Worm (Caenorhabditis elegans) whole organism, L2 larva: ENCODE results near the gene C07A4.2.

Experiments
- C34F6.9 ChIP-seq: fragments of 150-350 bp; optimal IDR thresholded peaks from 2 replicates; lab custom pipeline; 2014; ENCODE audit warnings: missing biosample characterization, missing genetic modification characterization
- F13H6.1 ChIP-seq: sonication (generic microtip); optimal IDR thresholded peaks from 2 replicates; lab custom pipeline; 2016; ENCODE audit warnings: missing genetic modification characterization, missing compliant biosample characterization
- R02D3.7 ChIP-seq: fragments of 150-350 bp; optimal IDR thresholded peaks from 2 replicates; lab custom pipeline; 2014; ENCODE audit warnings: missing biosample characterization, missing genetic modification characterization
- ama-1 ChIP-seq: fragments of 150-350 bp; optimal IDR thresholded peaks from 2 replicates; lab custom pipeline; 2018; ENCODE audit warnings: inconsistent platforms
- blmp-1 ChIP-seq: sonication (generic microtip); optimal IDR thresholded peaks from 2 replicates; lab custom pipeline; 2017; ENCODE audit warnings: missing genetic modification characterization, mild to moderate bottlenecking, missing compliant biosample characterization, antibody characterized with exemption, moderate library complexity; ENCODE audit not compliant: insufficient read depth
- ceh-82 ChIP-seq: fragments of 150-350 bp; optimal IDR thresholded peaks from 2 replicates; lab custom pipeline; 2014; ENCODE audit warnings: missing biosample characterization, missing genetic modification characterization
- crh-2 ChIP-seq: sonication (generic microtip); optimal IDR thresholded peaks from 2 replicates; lab custom pipeline; 2017; ENCODE audit warnings: missing biosample characterization, missing genetic modification characterization
- egl-27 ChIP-seq: sonication (generic microtip); optimal IDR thresholded peaks from 3 replicates; lab custom pipeline; 2017; ENCODE audit warnings: missing biosample characterization, missing genetic modification reagents, missing genetic modification characterization
- elt-1 ChIP-seq: fragments of 150-350 bp; optimal IDR thresholded peaks from 2 replicates; lab custom pipeline; 2014; ENCODE audit warnings: missing biosample characterization, missing genetic modification characterization
- elt-3 ChIP-seq: sonication (generic microtip); optimal IDR thresholded peaks from 2 replicates; lab custom pipeline; 2017; ENCODE audit warnings: missing biosample characterization, missing genetic modification characterization
- fos-1 ChIP-seq: fragments of 150-350 bp; optimal IDR thresholded peaks from 2 replicates; lab custom pipeline; 2014; ENCODE audit warnings: missing biosample characterization, missing genetic modification characterization
- gmeb-1 ChIP-seq: fragments of 150-350 bp; optimal IDR thresholded peaks from 2 replicates; lab custom pipeline; 2014; ENCODE audit warnings: missing biosample characterization, missing genetic modification characterization
- lin-11 ChIP-seq: fragments of 150-350 bp; sonication (generic microtip); optimal IDR thresholded peaks from 2 replicates; lab custom pipeline; 2014; ENCODE audit warnings: missing biosample characterization, missing genetic modification characterization, inconsistent platforms, mixed read lengths
- lin-13 ChIP-seq: fragments of 150-350 bp; optimal IDR thresholded peaks from 2 replicates; lab custom pipeline; 2014; ENCODE audit warnings: missing biosample characterization, missing genetic modification reagents, missing genetic modification characterization
- lsy-2 ChIP-seq, 2 experiments: fragments of 150-350 bp in 1 of 2; sonication (generic microtip) in 1 of 2; optimal IDR thresholded peaks; 2 replicates each; lab custom pipeline; 2014 to 2017; ENCODE audit warnings: missing biosample characterization in 2 of 2, missing genetic modification characterization in 2 of 2
- mab-5 ChIP-seq: fragments of 150-350 bp; optimal IDR thresholded peaks from 2 replicates; lab custom pipeline; 2014; ENCODE audit warnings: missing biosample characterization, missing genetic modification characterization
- mbf-1 ChIP-seq: sonication (generic microtip); optimal IDR thresholded peaks from 2 replicates; lab custom pipeline; 2017; ENCODE audit warnings: missing biosample characterization, missing genetic modification characterization
- mdl-1 ChIP-seq, 2 experiments: fragments of 150-350 bp in 1 of 2; sonication (generic microtip) in 1 of 2; optimal IDR thresholded peaks; 2 replicates each; lab custom pipeline; 2017; ENCODE audit warnings: missing biosample characterization in 2 of 2, missing genetic modification characterization in 2 of 2
- nhr-11 ChIP-seq: fragments of 150-350 bp; optimal IDR thresholded peaks from 2 replicates; lab custom pipeline; 2014; ENCODE audit warnings: missing biosample characterization, missing genetic modification characterization
- nhr-12 ChIP-seq: fragments of 150-350 bp; optimal IDR thresholded peaks from 2 replicates; lab custom pipeline; 2014; ENCODE audit warnings: missing biosample characterization, missing genetic modification characterization
- nhr-129 ChIP-seq: fragments of 150-350 bp; optimal IDR thresholded peaks from 2 replicates; lab custom pipeline; 2014; ENCODE audit warnings: missing biosample characterization, missing genetic modification characterization
- nhr-21 ChIP-seq: fragments of 150-350 bp; optimal IDR thresholded peaks from 2 replicates; lab custom pipeline; 2014; ENCODE audit warnings: missing biosample characterization, missing genetic modification characterization
- nhr-23 ChIP-seq: fragments of 150-350 bp; optimal IDR thresholded peaks from 2 replicates; lab custom pipeline; 2014; ENCODE audit warnings: missing biosample characterization, missing genetic modification reagents, missing genetic modification characterization
- nhr-25 ChIP-seq: fragments of 150-350 bp; sonication (generic microtip); optimal IDR thresholded peaks from 3 replicates; lab custom pipeline; 2014; ENCODE audit warnings: missing biosample characterization, missing genetic modification characterization
- nhr-77 ChIP-seq: fragments of 150-350 bp; optimal IDR thresholded peaks from 2 replicates; lab custom pipeline; 2014; ENCODE audit warnings: missing biosample characterization, missing genetic modification characterization
- skn-1 ChIP-seq: sonication (generic microtip); optimal IDR thresholded peaks from 2 replicates; lab custom pipeline; 2017; ENCODE audit warnings: missing biosample characterization, missing genetic modification characterization
- sma-3 ChIP-seq: sonication (generic microtip); optimal IDR thresholded peaks from 2 replicates; lab custom pipeline; 2016; ENCODE audit warnings: missing genetic modification reagents, missing genetic modification characterization, missing compliant biosample characterization
- sma-9 ChIP-seq, 2 experiments: fragments of 150-350 bp in 1 of 2; sonication (generic microtip) in 1 of 2; optimal IDR thresholded peaks; 2 replicates each; lab custom pipeline; 2014 to 2016; ENCODE audit warnings: missing genetic modification characterization in 2 of 2, mild to moderate bottlenecking in 1 of 2, missing biosample characterization in 1 of 2, missing compliant biosample characterization in 1 of 2, missing genetic modification reagents in 1 of 2, moderate library complexity in 1 of 2
- snpc-4 ChIP-seq: fragments of 150-350 bp; optimal IDR thresholded peaks from 2 replicates; lab custom pipeline; 2014; ENCODE audit warnings: missing biosample characterization, missing genetic modification characterization
- unc-55 ChIP-seq: fragments of 150-350 bp; sonication (generic microtip); optimal IDR thresholded peaks from 3 replicates; lab custom pipeline; 2014; ENCODE audit warnings: missing biosample characterization, missing genetic modification reagents, missing genetic modification characterization

Gene C07A4.2

DNA sequence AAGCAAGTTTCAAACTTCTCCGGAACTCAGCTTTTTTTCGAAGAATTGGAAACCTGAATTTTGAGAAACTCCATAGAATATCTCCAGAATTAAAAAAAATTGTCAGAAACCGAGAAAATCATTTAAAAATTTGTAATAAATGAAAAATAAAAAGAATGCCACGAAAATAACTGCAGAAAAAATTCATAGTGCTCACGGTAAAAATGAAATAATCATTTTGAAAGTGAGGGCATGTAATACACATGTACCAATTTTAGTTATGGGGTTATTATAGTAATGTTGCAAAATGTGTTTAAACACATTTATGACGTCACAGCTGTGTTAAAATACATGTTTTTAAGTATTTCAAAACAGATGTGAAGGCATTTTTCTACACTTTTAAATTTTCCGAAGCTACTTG lies 44.9 kb downstream of the C07A4.2 start:
- no peak for TF ChIP-seq sma-3 (GFP tag; lab: Kevin White, UChicago)
- peak; percentile 5 for TF ChIP-seq sma-9 (GFP tag; optimal IDR thresholded peaks at IDR 0.05; lab: Kevin White, UChicago)
- TF ChIP-seq sma-9 (tag; optimal IDR thresholded peaks at IDR 0.05; lab: Kevin White, UChicago) = no peak
- TF ChIP-seq ceh-82 (tag; lab: Kevin White, UChicago) = no peak
- no peak for TF ChIP-seq nhr-11 (tag; lab: Kevin White, UChicago)
- TF ChIP-seq lin-13 = no peak
- TF ChIP-seq lin-11 (tag; lab: Kevin White, UChicago) = no peak

DNA sequence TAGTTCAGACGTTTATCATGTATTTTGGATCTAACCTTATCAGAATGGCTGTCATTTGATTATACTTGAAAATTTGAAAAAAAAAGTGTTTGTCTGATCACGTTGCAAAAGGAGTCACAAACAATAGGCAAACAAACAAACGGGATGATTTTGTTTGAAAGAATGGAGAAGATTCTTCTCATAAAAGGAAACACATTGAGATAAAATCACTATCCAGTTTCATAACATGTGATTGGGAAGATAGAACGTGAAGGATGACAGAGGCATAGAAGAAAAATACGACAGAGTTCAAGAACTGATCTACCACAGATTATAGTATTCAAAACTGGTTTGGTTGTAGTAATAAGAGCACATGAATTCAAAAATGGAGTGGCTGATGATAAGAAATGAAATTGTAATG lies 46.8 kb downstream of the C07A4.2 start, which contains the start of gene F44A6.5:
F44A6.5 (minus strand) TSS at position 151 of the 400 bp plus-strand sequence.
- TF ChIP-seq gmeb-1 = peak; percentile 31
- TF ChIP-seq nhr-25 (tag; lab: Kevin White, UChicago) = peak; percentile 79
- peak; percentile 69 for TF ChIP-seq sma-9 (GFP tag; optimal IDR thresholded peaks at IDR 0.05; lab: Kevin White, UChicago)
- TF ChIP-seq sma-9 (tag; optimal IDR thresholded peaks at IDR 0.05; lab: Kevin White, UChicago) = no peak
- peak in 1 of 2 experiments; percentile 42 for TF ChIP-seq mdl-1 (tag; optimal IDR thresholded peaks at IDR 0.05; lab: Kevin White, UChicago)
- peak; percentile 56 for TF ChIP-seq nhr-129 (tag; lab: Kevin White, UChicago)
- TF ChIP-seq snpc-4 (tag; lab: Kevin White, UChicago) = no peak
- no peak for TF ChIP-seq ceh-82 (tag; lab: Kevin White, UChicago)
- TF ChIP-seq sma-3 (GFP tag; lab: Kevin White, UChicago) = peak; percentile 49
- TF ChIP-seq F13H6.1 (tag; lab: Kevin White, UChicago) = peak; percentile 37
- TF ChIP-seq nhr-23 (tag; lab: Kevin White, UChicago) = no peak
- TF ChIP-seq lsy-2 (tag; optimal IDR thresholded peaks at IDR 0.05; lab: Kevin White, UChicago) = peak in 1 of 2 experiments; percentile 26
- peak; percentile 19 for TF ChIP-seq fos-1 (tag; lab: Kevin White, UChicago)
- peak; percentile 59 for TF ChIP-seq crh-2 (tag; lab: Kevin White, UChicago)
- peak; percentile 69 for TF ChIP-seq nhr-21 (tag; lab: Kevin White, UChicago)
- TF ChIP-seq elt-3 = no peak
- peak; percentile 16 for TF ChIP-seq egl-27 (tag; lab: Kevin White, UChicago)

ce11 chrX:10219184-10219705 lies 47.2 kb downstream of the C07A4.2 start:
- no peak for TF ChIP-seq nhr-25 (tag; lab: Kevin White, UChicago)
- no peak for TF ChIP-seq elt-1
- TF ChIP-seq nhr-11 (tag; lab: Kevin White, UChicago) = no peak
- no peak for TF ChIP-seq R02D3.7 (tag; lab: Kevin White, UChicago)
- TF ChIP-seq sma-3 (GFP tag; lab: Kevin White, UChicago) = no peak
- no peak for TF ChIP-seq skn-1 (tag; lab: Kevin White, UChicago)
- no peak for TF ChIP-seq blmp-1 (tag; lab: Kevin White, UChicago)
- TF ChIP-seq mab-5 (tag; lab: Kevin White, UChicago) = no peak
- TF ChIP-seq gmeb-1 = no peak
- TF ChIP-seq nhr-12 (tag; lab: Kevin White, UChicago) = no peak
- TF ChIP-seq unc-55 (GFP tag; lab: Kevin White, UChicago) = no peak
- TF ChIP-seq mdl-1 (tag; optimal IDR thresholded peaks at IDR 0.05; lab: Kevin White, UChicago) = no peak
- TF ChIP-seq ama-1 (lab: Kevin White, UChicago) = no peak
- no peak for TF ChIP-seq mbf-1 (tag; lab: Kevin White, UChicago)
- TF ChIP-seq nhr-77 = no peak
- TF ChIP-seq C34F6.9 (tag; lab: Kevin White, UChicago) = no peak
